Worm (Caenorhabditis elegans) whole organism, young adult: Measurements from ENCODE around the gene F26A1.8.

Source experiments
- B0035.1 ChIP-seq: sonication (generic microtip); optimal IDR thresholded peaks from 2 replicates; lab custom pipeline; 2016; ENCODE audit warnings: missing genetic modification characterization, mild to moderate bottlenecking, missing compliant biosample characterization, missing genotype, missing genetic modification reagents
- C17E4.6 ChIP-seq: fragments of 200-800 bp; sonication (Bioruptor generic); IDR thresholded peaks from 2 replicates; pipeline ENCODE4 v1.3.6; 2022; ENCODE audit warnings: missing genetic modification reagents, missing genetic modification characterization, missing compliant biosample characterization
- D2030.7 ChIP-seq: fragments of 200-800 bp; sonication (Bioruptor generic); IDR thresholded peaks from 2 replicates; pipeline ENCODE4 v1.3.6; 2022; ENCODE audit warnings: missing genetic modification reagents, missing genetic modification characterization, missing compliant biosample characterization
- F33H1.4 ChIP-seq: fragments of 200-800 bp; sonication (Bioruptor generic); IDR thresholded peaks from 2 replicates; pipeline ENCODE4 v1.3.6; 2022; ENCODE audit warnings: missing genetic modification reagents, missing genetic modification characterization, missing compliant biosample characterization
- Y53G8AR.9 ChIP-seq: fragments of 200-800 bp; sonication (Bioruptor generic); conservative IDR thresholded peaks from 2 replicates; pipeline ENCODE4 v1.3.6; 2022; ENCODE audit warnings: missing genetic modification reagents, missing genetic modification characterization, missing compliant biosample characterization
- aptf-2 ChIP-seq: fragments of 200-800 bp; sonication (Bioruptor generic); conservative IDR thresholded peaks from 2 replicates; pipeline ENCODE4 v1.3.6; 2022; ENCODE audit warnings: missing genetic modification reagents, missing genetic modification characterization, missing compliant biosample characterization
- attf-5 ChIP-seq: fragments of 200-800 bp; sonication (Bioruptor generic); optimal IDR thresholded peaks from 2 replicates; lab custom pipeline; 2018; ENCODE audit warnings: mild to moderate bottlenecking, missing genetic modification characterization, missing compliant biosample characterization
- cebp-1 ChIP-seq, 2 experiments: fragments of 200-800 bp in 1 of 2; sonication (Bioruptor generic) in 1 of 2; sonication (generic microtip) in 1 of 2; IDR thresholded peaks in 1 of 2; optimal IDR thresholded peaks in 1 of 2; 2 replicates each; pipeline versions ENCODE4 v1.3.6 to Lab custom; 2017 to 2022; ENCODE audit warnings: missing compliant biosample characterization in 2 of 2, missing genetic modification characterization in 2 of 2, mild to moderate bottlenecking in 1 of 2, missing genetic modification reagents in 1 of 2, moderate library complexity in 1 of 2
- ceh-100 ChIP-seq: fragments of 200-800 bp; sonication (Bioruptor generic); IDR thresholded peaks from 2 replicates; pipeline ENCODE4 v1.3.6; 2022; ENCODE audit warnings: missing genetic modification reagents, missing genetic modification characterization, missing compliant biosample characterization
- ceh-91 ChIP-seq: fragments of 200-800 bp; sonication (Bioruptor generic); IDR thresholded peaks from 2 replicates; pipeline ENCODE4 v1.3.6; 2022; ENCODE audit warnings: missing genetic modification reagents, missing genetic modification characterization, missing compliant biosample characterization
- dpl-1 ChIP-seq: fragments of 150-350 bp; optimal IDR thresholded peaks from 2 replicates; lab custom pipeline; 2014; ENCODE audit warnings: missing biosample characterization, missing genetic modification reagents, missing genetic modification characterization
- efl-1 ChIP-seq: fragments of 150-350 bp; optimal IDR thresholded peaks from 2 replicates; lab custom pipeline; 2014; ENCODE audit warnings: missing biosample characterization, missing genetic modification reagents, missing genetic modification characterization
- him-1 ChIP-seq: sonication (generic microtip); optimal IDR thresholded peaks from 2 replicates; lab custom pipeline; 2016; ENCODE audit warnings: missing genotype, missing genetic modification reagents, missing genetic modification characterization, missing compliant biosample characterization
- hmg-1.2 ChIP-seq: fragments of 200-800 bp; sonication (Bioruptor generic); IDR thresholded peaks from 2 replicates; pipeline ENCODE4 v1.3.6; 2022; ENCODE audit warnings: missing genetic modification reagents, missing genetic modification characterization, missing compliant biosample characterization
- lin-54 ChIP-seq: fragments of 200-800 bp; sonication (Bioruptor generic); optimal IDR thresholded peaks from 2 replicates; lab custom pipeline; 2018; ENCODE audit warnings: mild to moderate bottlenecking, missing genetic modification characterization, missing compliant biosample characterization
- lsl-1 ChIP-seq: fragments of 200-800 bp; sonication (Bioruptor generic); optimal IDR thresholded peaks from 2 replicates; lab custom pipeline; 2018; ENCODE audit warnings: mild to moderate bottlenecking, missing genetic modification characterization, moderate library complexity, missing compliant biosample characterization
- madf-6 ChIP-seq: fragments of 200-800 bp; sonication (Bioruptor generic); IDR thresholded peaks from 2 replicates; pipeline ENCODE4 v1.3.6; 2022; ENCODE audit warnings: missing genetic modification reagents, missing genetic modification characterization, missing compliant biosample characterization
- madf-8 ChIP-seq: fragments of 200-800 bp; sonication (Bioruptor generic); conservative IDR thresholded peaks from 2 replicates; pipeline ENCODE4 v1.3.6; 2022; ENCODE audit warnings: missing genetic modification reagents, missing genetic modification characterization, missing compliant biosample characterization
- mcd-1 ChIP-seq: fragments of 200-800 bp; sonication (Bioruptor generic); IDR thresholded peaks from 2 replicates; pipeline ENCODE4 v1.3.6; 2022; ENCODE audit warnings: missing genetic modification reagents, missing genetic modification characterization, missing compliant biosample characterization
- mel-28 ChIP-seq: sonication (generic microtip); optimal IDR thresholded peaks from 2 replicates; lab custom pipeline; 2016; ENCODE audit warnings: borderline replicate concordance, mild to moderate bottlenecking, missing genetic modification characterization, missing compliant biosample characterization
- nhr-120 ChIP-seq: fragments of 200-800 bp; sonication (Bioruptor generic); IDR thresholded peaks from 2 replicates; pipeline ENCODE4 v1.3.6; 2022; ENCODE audit warnings: missing genetic modification characterization, missing compliant biosample characterization
- pbrm-1 ChIP-seq: fragments of 200-800 bp; sonication (Bioruptor generic); IDR thresholded peaks from 2 replicates; pipeline ENCODE4 v1.3.6; 2022; ENCODE audit warnings: missing genetic modification reagents, missing genetic modification characterization, missing compliant biosample characterization
- rcor-1 ChIP-seq: fragments of 200-800 bp; sonication (Bioruptor generic); IDR thresholded peaks from 2 replicates; pipeline ENCODE4 v1.3.6; 2022; ENCODE audit warnings: missing genetic modification reagents, missing genetic modification characterization, missing compliant biosample characterization
- snpc-1.3 ChIP-seq: sonication (generic microtip); optimal IDR thresholded peaks from 2 replicates; lab custom pipeline; 2017; ENCODE audit warnings: missing genetic modification characterization, mild to moderate bottlenecking, missing compliant biosample characterization, antibody characterized with exemption, moderate library complexity, missing genotype, missing genetic modification reagents; ENCODE audit not compliant: insufficient read depth
- xnd-1 ChIP-seq: sonication (generic microtip); optimal IDR thresholded peaks from 2 replicates; lab custom pipeline; 2016; ENCODE audit warnings: missing genotype, missing genetic modification reagents, missing genetic modification characterization, missing compliant biosample characterization
- ztf-26 ChIP-seq: sonication (generic microtip); optimal IDR thresholded peaks from 2 replicates; lab custom pipeline; 2017; ENCODE audit warnings: missing genetic modification characterization, missing compliant biosample characterization

The F26A1.8 gene

ce11 chrIII:4792560-4793136 lies 29.4 kb downstream of the F26A1.8 start, which contains the start of gene mip-1 (continued):
- TF ChIP-seq F33H1.4 (GFP tag; lab: Robert Waterston, UW) (peak; percentile 77), B0035.1 (no peak), efl-1 (GFP tag; lab: Kevin White, UChicago) (peak; percentile 87), madf-6 (GFP tag; lab: Robert Waterston, UW) (peak; percentile 88), cebp-1 (GFP tag; IDR thresholded peaks at IDR 0.05; lab: Robert Waterston, UW) (no peak), cebp-1 (tag; optimal IDR thresholded peaks at IDR 0.05; lab: Kevin White, UChicago) (no peak), aptf-2 (no peak), ztf-26 (no peak), nhr-120 (GFP tag; lab: Robert Waterston, UW) (no peak), rcor-1 (GFP tag; lab: Robert Waterston, UW) (no peak)

DNA sequence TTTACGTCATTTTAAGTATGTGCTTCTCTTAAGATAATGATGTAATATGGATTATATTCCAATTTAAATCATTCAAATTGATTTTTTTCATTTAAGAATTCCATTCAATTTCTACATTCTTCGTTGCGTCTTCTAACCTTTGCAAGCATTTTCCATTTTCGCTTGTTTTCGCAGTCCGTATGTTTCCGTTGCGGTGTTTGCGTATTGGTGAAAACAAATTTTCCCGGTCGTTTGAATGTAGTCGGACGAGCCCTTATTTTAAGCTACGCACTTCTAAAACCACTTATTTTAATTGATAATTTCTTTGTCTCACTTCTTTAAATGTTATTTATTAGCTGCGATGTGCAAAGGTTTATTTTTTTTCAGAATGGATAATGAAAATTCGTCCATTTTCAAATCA lies 36.3 kb downstream of the F26A1.8 start, which contains the start of gene mel-28:
mel-28 (plus strand) TSS at position 367 of the 400 bp plus-strand sequence.
- no peak for TF ChIP-seq mel-28 (tag; lab: Kevin White, UChicago)
- peak; percentile 33 for TF ChIP-seq attf-5 (GFP tag; lab: Kevin White, UChicago)
- TF ChIP-seq, all 124 proteins: peak for 1

DNA sequence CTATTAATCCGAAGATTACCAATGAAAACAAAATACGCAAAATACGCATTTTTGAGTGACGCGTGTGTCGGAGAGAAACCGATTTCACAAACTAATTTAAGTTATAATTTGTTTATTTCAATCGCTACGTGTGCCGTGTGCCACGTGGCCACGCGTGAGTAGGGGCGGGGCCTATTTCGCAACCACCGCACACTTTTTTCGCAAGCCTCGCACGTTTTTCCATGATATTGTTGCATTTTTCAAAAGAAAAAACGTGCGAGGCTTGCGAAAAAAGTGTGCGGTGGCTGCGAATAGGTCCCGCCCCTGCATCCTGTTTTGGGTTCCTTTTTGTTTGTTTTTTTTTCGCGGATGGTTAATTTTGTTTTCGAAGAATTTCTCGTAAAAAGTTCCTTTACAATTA lies 36.9 kb downstream of the F26A1.8 start, which contains the start of gene enu-3.2:
enu-3.2 (minus strand) TSS at position 105 of the 400 bp plus-strand sequence.
- TF ChIP-seq madf-6 (GFP tag; lab: Robert Waterston, UW) = peak; percentile 49; the same call in 1 of the 2 replicates
- peak; percentile 33; the same call in 1 of the 2 replicates for TF ChIP-seq madf-8 (GFP tag; lab: Robert Waterston, UW)
- TF ChIP-seq ceh-100 = peak; percentile 20; the same call in 1 of the 2 replicates
- TF ChIP-seq Y53G8AR.9 (GFP tag; lab: Robert Waterston, UW) = 0 out of 2 replicates have a peak, but pooled peaks have one; percentile 9
- TF ChIP-seq ceh-91 = peak; percentile 27; the same call in 1 of the 2 replicates
- peak; percentile 40 for TF ChIP-seq xnd-1
- TF ChIP-seq aptf-2 = 0 out of 2 replicates have a peak, but pooled peaks have one; percentile 33
- TF ChIP-seq pbrm-1 = peak; percentile 70
- TF ChIP-seq hmg-1.2 (GFP tag; lab: Robert Waterston, UW) = peak; percentile 26; the same call in 1 of the 2 replicates
- TF ChIP-seq F33H1.4 (GFP tag; lab: Robert Waterston, UW) = peak; percentile 64
- TF ChIP-seq mcd-1 (GFP tag; lab: Robert Waterston, UW) = peak; percentile 53
- TF ChIP-seq rcor-1 (GFP tag; lab: Robert Waterston, UW) = peak; percentile 35; the same call in 1 of the 2 replicates
- peak; percentile 55 for TF ChIP-seq D2030.7 (GFP tag; lab: Robert Waterston, UW)
- TF ChIP-seq, all 124 proteins: peak for 13; not testable (repeated sequence) for 111

DNA sequence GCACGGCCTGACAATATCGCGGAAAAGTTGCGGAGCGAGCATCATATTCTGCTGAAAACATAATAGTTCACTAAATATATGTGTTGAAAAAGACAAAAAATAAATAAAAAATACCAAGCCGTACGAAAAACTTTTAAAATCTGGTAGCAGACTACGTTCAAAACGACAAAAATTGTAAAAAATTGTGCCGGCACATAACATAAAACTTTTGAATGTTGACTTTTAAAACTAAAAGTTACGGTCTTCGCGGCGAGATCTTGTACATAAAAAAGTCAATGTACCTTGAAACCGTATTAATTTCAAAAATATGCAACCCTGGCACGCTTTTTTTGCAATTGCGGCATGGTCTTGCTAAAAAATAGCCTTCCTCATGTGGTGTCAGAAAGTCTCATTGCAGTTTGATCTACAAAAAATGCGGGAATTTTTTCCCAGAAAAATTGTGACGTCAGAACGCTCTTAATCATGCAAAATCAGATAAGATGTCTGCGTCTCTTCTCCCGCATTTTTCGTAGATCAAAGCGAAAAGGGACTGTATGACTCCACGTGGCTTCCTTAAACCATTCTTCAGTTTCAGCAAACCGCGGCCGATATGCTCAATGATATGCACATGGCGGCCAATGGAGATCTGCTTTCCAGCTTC lies 40.0 kb downstream of the F26A1.8 start, which contains the start of the genes gex-5 and C38D4.10:
gex-5 (minus strand) TSS at position 51 of the 640 bp plus-strand sequence.
C38D4.10 (plus strand) TSS at position 590 of the 640 bp plus-strand sequence.
- TF ChIP-seq lin-54 (GFP tag; lab: Kevin White, UChicago) = peak; percentile 43
- TF ChIP-seq hmg-1.2 (GFP tag; lab: Robert Waterston, UW) = peak; percentile 24; the same call in 1 of the 2 replicates
- TF ChIP-seq madf-6 (GFP tag; lab: Robert Waterston, UW) = peak; percentile 88
- peak; percentile 62 for TF ChIP-seq D2030.7 (GFP tag; lab: Robert Waterston, UW)
- peak; percentile 56 for TF ChIP-seq madf-8 (GFP tag; lab: Robert Waterston, UW)
- 0 out of 2 replicates have a peak, but pooled peaks have one; percentile 12 for TF ChIP-seq rcor-1 (GFP tag; lab: Robert Waterston, UW)
- TF ChIP-seq xnd-1 = peak; percentile 73
- TF ChIP-seq pbrm-1 = 0 out of 2 replicates have a peak, but pooled peaks have one; percentile 21
- TF ChIP-seq him-1 (tag; lab: Kevin White, UChicago) = peak; percentile 12
- peak; percentile 24 for TF ChIP-seq dpl-1 (GFP tag; lab: Kevin White, UChicago)
- 0 out of 2 replicates have a peak, but pooled peaks have one; percentile 25 for TF ChIP-seq aptf-2
- peak; percentile 12 for TF ChIP-seq snpc-1.3 (tag; lab: Kevin White, UChicago)
- peak; percentile 77 for TF ChIP-seq F33H1.4 (GFP tag; lab: Robert Waterston, UW)
- TF ChIP-seq lsl-1 (GFP tag; lab: Kevin White, UChicago) = peak; percentile 78
- TF ChIP-seq efl-1 (GFP tag; lab: Kevin White, UChicago) = peak; percentile 63
- TF ChIP-seq C17E4.6 (GFP tag; lab: Robert Waterston, UW) = peak; percentile 53; the same call in 1 of the 2 replicates
